Fruit fly (Drosophila melanogaster) whole organism: ENCODE results near the gene TSG101.

Experiments used
- CG8478 ChIP-seq: fragments of >200 bp; optimal IDR thresholded peaks from 2 replicates; lab custom pipeline; 2018; ENCODE audit warnings: inconsistent platforms
- EcR ChIP-seq, 2 experiments: fragments of >200 bp; optimal IDR thresholded peaks; 2 replicates each; lab custom pipeline; 2017; ENCODE audit warnings: missing biosample characterization in 2 of 2, missing genetic modification characterization in 2 of 2, missing genetic modification reagents in 2 of 2
- pan ChIP-seq: fragments of >200 bp; optimal IDR thresholded peaks from 2 replicates; lab custom pipeline; 2017
- psq ChIP-seq: fragments of >200 bp; optimal IDR thresholded peaks from 2 replicates; lab custom pipeline; 2017

dm6 chr3L:16800026-16800425 is 42.1 kb upstream of the TSG101 start:
- no peak for TF ChIP-seq pan
- TF ChIP-seq psq (lab: Kevin White, UChicago) = no peak
- TF ChIP-seq CG8478 (lab: Kevin White, UChicago) = no peak
- TF ChIP-seq EcR (GFP tag; optimal IDR thresholded peaks at IDR 0.05; lab: Kevin White, UChicago) = no peak
